Worm (Caenorhabditis elegans): ENCODE results near the gene fln-2.

The fln-2 gene

ce11 chrX:9372987-9373386 is 24.5 kb upstream of the fln-2 start:
- TF ChIP-seq nfyb-1 (GFP tag; IDR thresholded peaks at IDR 0.05), result peak; percentile 81
- TF ChIP-seq lin-35 (GFP tag; optimal IDR thresholded peaks at IDR 0.05), result no peak
- peak; percentile 29 for TF ChIP-seq nhr-80 (tag; optimal IDR thresholded peaks at IDR 0.05)
- TF ChIP-seq zfh-2 (GFP tag; conservative IDR thresholded peaks at IDR 0.05), result no peak
- TF ChIP-seq rcor-1 (GFP tag; IDR thresholded peaks at IDR 0.05), result peak; percentile 50; the same call in 1 of the 2 replicates
- TF ChIP-seq madf-8 (GFP tag; conservative IDR thresholded peaks at IDR 0.05), result no peak
- TF ChIP-seq unc-62 (GFP tag; optimal IDR thresholded peaks at IDR 0.05), result no peak
- peak; percentile 7 for TF ChIP-seq F23B12.7 (tag; optimal IDR thresholded peaks at IDR 0.05; ENCODE audit: insufficient read depth)
- TF ChIP-seq ets-4 (GFP tag; optimal IDR thresholded peaks at IDR 0.05), result peak; percentile 9
- peak; percentile 13 for TF ChIP-seq repo-1 (tag; optimal IDR thresholded peaks at IDR 0.05)
- peak; percentile 71 for TF ChIP-seq rpc-1 (optimal IDR thresholded peaks at IDR 0.05)
- TF ChIP-seq rpc-1 (tag; optimal IDR thresholded peaks at IDR 0.05), result peak; percentile 82
- TF ChIP-seq ZK185.1 (tag; optimal IDR thresholded peaks at IDR 0.05; ENCODE audit: poor library complexity, severe bottlenecking), result peak; percentile 21
- TF ChIP-seq attf-5 (GFP tag; optimal IDR thresholded peaks at IDR 0.05), result peak; percentile 57
- peak; percentile 25 for TF ChIP-seq snpc-3.4 (tag; optimal IDR thresholded peaks at IDR 0.05)
- peak; percentile 50 for TF ChIP-seq ztf-26 (tag; optimal IDR thresholded peaks at IDR 0.05)
- TF ChIP-seq atf-7 (tag; optimal IDR thresholded peaks at IDR 0.05), result peak; percentile 53
- peak; percentile 46 for TF ChIP-seq snpc-1.3 (tag; optimal IDR thresholded peaks at IDR 0.05; ENCODE audit: insufficient read depth)
- peak; percentile 7 to 42 for TF ChIP-seq rec-8 (tag; optimal IDR thresholded peaks at IDR 0.05)
- no peak for TF ChIP-seq B0035.1 (tag; optimal IDR thresholded peaks at IDR 0.05)
- TF ChIP-seq zim-3 (tag; optimal IDR thresholded peaks at IDR 0.05), result peak; percentile 41
- peak; percentile 36; the same call in 1 of the 2 replicates for TF ChIP-seq pbrm-1 (GFP tag; IDR thresholded peaks at IDR 0.05)
- no peak for TF ChIP-seq sdz-38 (tag; optimal IDR thresholded peaks at IDR 0.05)
- no peak for TF ChIP-seq F57C9.4 (tag; optimal IDR thresholded peaks at IDR 0.05)
- peak; percentile 49 for TF ChIP-seq madf-10 (tag; optimal IDR thresholded peaks at IDR 0.05)
- TF ChIP-seq C06A6.2 (GFP tag; conservative IDR thresholded peaks at IDR 0.05), result no peak
- TF ChIP-seq Y79H2A.3 (GFP tag; conservative IDR thresholded peaks at IDR 0.05), result no peak
- TF ChIP-seq hmg-1.2 (GFP tag; IDR thresholded peaks at IDR 0.05), result peak; percentile 67
- TF ChIP-seq tbp1 (GFP tag; optimal IDR thresholded peaks at IDR 0.05), result peak; percentile 92
- no peak for TF ChIP-seq ztf-28 (GFP tag; IDR thresholded peaks at IDR 0.05)
- peak; percentile 71 for TF ChIP-seq die-1 (tag; optimal IDR thresholded peaks at IDR 0.05)
- TF ChIP-seq athp-1 (tag; optimal IDR thresholded peaks at IDR 0.05), result peak; percentile 34
- TF ChIP-seq ceh-79 (tag; optimal IDR thresholded peaks at IDR 0.05), result peak; percentile 25
- TF ChIP-seq snpc-4 (GFP tag; optimal IDR thresholded peaks at IDR 0.05), result peak; percentile 51
- peak in 3 of 4 experiments; percentile 28 to 77 (median 73) for TF ChIP-seq snpc-4 (tag; optimal IDR thresholded peaks at IDR 0.05)
- peak; percentile 18 for TF ChIP-seq ceh-27 (GFP tag; optimal IDR thresholded peaks at IDR 0.05)
- TF ChIP-seq B0019.2 (GFP tag; conservative IDR thresholded peaks at IDR 0.05), result no peak
- peak; percentile 74 for TF ChIP-seq Y56A3A.18 (GFP tag; IDR thresholded peaks at IDR 0.05)
- peak; percentile 52 for TF ChIP-seq lin-40 (tag; optimal IDR thresholded peaks at IDR 0.05)
- TF ChIP-seq D2030.7 (GFP tag; IDR thresholded peaks at IDR 0.05), result no peak; the same call in 1 of the 2 replicates
- TF ChIP-seq lin-26 (GFP tag; IDR thresholded peaks at IDR 0.05), result peak; percentile 87
- peak; percentile 53; the same call in 1 of the 2 replicates for TF ChIP-seq egrh-3 (GFP tag; IDR thresholded peaks at IDR 0.05)
- TF ChIP-seq ztf-18 (tag; optimal IDR thresholded peaks at IDR 0.05), result peak; percentile 57
- peak; percentile 8 for TF ChIP-seq lin-54 (GFP tag; optimal IDR thresholded peaks at IDR 0.05)
- TF ChIP-seq mxl-1 (tag; optimal IDR thresholded peaks at IDR 0.05), result peak; percentile 84
- peak; percentile 72; the same call in 1 of the 2 replicates for TF ChIP-seq Y53G8AR.9 (GFP tag; conservative IDR thresholded peaks at IDR 0.05)
- peak; percentile 7 for TF ChIP-seq K12H6.12 (tag; optimal IDR thresholded peaks at IDR 0.05)
- no peak for TF ChIP-seq ama-1 (optimal IDR thresholded peaks at IDR 0.05)
- peak in 1 of 2 experiments; percentile 39 for TF ChIP-seq ama-1 (GFP tag; optimal IDR thresholded peaks at IDR 0.05)

All from whole organism, young adult.